Fruit fly (Drosophila melanogaster) whole organism, wandering third instar larva: ENCODE measurements around the gene Samuel.
A peak's percentile ranks its signal among the peaks of the same experiment; 100 is the strongest.

Experiments
- Abd-B ChIP-seq: fragments of >200 bp; optimal IDR thresholded peaks from 2 replicates; lab custom pipeline; 2017; ENCODE audit warnings: missing biosample characterization, missing genetic modification characterization
- CG32264 ChIP-seq: fragments of 200-800 bp; sonication (Bioruptor generic); optimal IDR thresholded peaks from 2 replicates; lab custom pipeline; 2016; ENCODE audit warnings: missing biosample characterization, missing genetic modification characterization
- CG9705 ChIP-seq: fragments of 200-800 bp; sonication (Bioruptor generic); optimal IDR thresholded peaks from 2 replicates; lab custom pipeline; 2018; ENCODE audit warnings: missing biosample characterization, mild to moderate bottlenecking, missing genetic modification characterization
- CrebA ChIP-seq: fragments of 200-800 bp; sonication (Bioruptor generic); optimal IDR thresholded peaks from 2 replicates; lab custom pipeline; 2016; ENCODE audit warnings: missing biosample characterization, mild to moderate bottlenecking, missing genetic modification characterization, borderline replicate concordance
- Dfd ChIP-seq: fragments of >200 bp; optimal IDR thresholded peaks from 2 replicates; lab custom pipeline; 2017; ENCODE audit warnings: missing biosample characterization, missing genetic modification characterization
- Dif ChIP-seq: fragments of 200-275, 200-300 bp; sonication (Bioruptor generic); optimal IDR thresholded peaks from 2 replicates; lab custom pipeline; 2018; ENCODE audit warnings: missing biosample characterization, missing genetic modification characterization; ENCODE audit not compliant: partially characterized antibody
- GATAd ChIP-seq: sonication (Bioruptor generic); optimal IDR thresholded peaks from 2 replicates; lab custom pipeline; 2016; ENCODE audit warnings: missing biosample characterization, missing genetic modification characterization
- HLH106 ChIP-seq: fragments of 200-800 bp; optimal IDR thresholded peaks from 3 replicates; lab custom pipeline; 2019; ENCODE audit warnings: missing biosample characterization, mild to moderate bottlenecking, missing genetic modification characterization, moderate library complexity
- Hnf4 ChIP-seq: fragments of 200-800 bp; sonication (Bioruptor generic); optimal IDR thresholded peaks from 2 replicates; lab custom pipeline; 2016; ENCODE audit warnings: missing biosample characterization, mild to moderate bottlenecking, missing genetic modification characterization
- Hr78 ChIP-seq: fragments of >200 bp; optimal IDR thresholded peaks from 2 replicates; lab custom pipeline; 2017; ENCODE audit warnings: missing biosample characterization, missing genetic modification characterization
- Hr83 ChIP-seq: fragments of 200-300 bp; sonication (Bioruptor generic); optimal IDR thresholded peaks from 2 replicates; lab custom pipeline; 2016; ENCODE audit warnings: missing biosample characterization, mild to moderate bottlenecking, missing genetic modification characterization, moderate library complexity; ENCODE audit not compliant: poor library complexity, severe bottlenecking
- Jra ChIP-seq: sonication (Bioruptor generic); optimal IDR thresholded peaks from 2 replicates; lab custom pipeline; 2016; ENCODE audit warnings: missing biosample characterization, missing genetic modification characterization
- Mio ChIP-seq: sonication (Bioruptor generic); optimal IDR thresholded peaks from 2 replicates; lab custom pipeline; 2016; ENCODE audit warnings: missing biosample characterization, missing genetic modification characterization
- Myc ChIP-seq: fragments of >200 bp; optimal IDR thresholded peaks from 2 replicates; lab custom pipeline; 2017
- N ChIP-seq: fragments of >200 bp; optimal IDR thresholded peaks from 2 replicates; lab custom pipeline; 2018; ENCODE audit warnings: missing biosample characterization, missing external identifiers, missing genetic modification characterization
- OdsH ChIP-seq: fragments of 200-800 bp; sonication (Bioruptor generic); optimal IDR thresholded peaks from 2 replicates; lab custom pipeline; 2016; ENCODE audit warnings: missing biosample characterization, mild to moderate bottlenecking, missing genetic modification characterization
- Rel ChIP-seq, 2 experiments: fragments of 200-800 bp; sonication (Bioruptor generic) in 1 of 2; optimal IDR thresholded peaks; 2 replicates in 1 of 2; 3 replicates in 1 of 2; lab custom pipeline; 2016 to 2019; ENCODE audit warnings: mild to moderate bottlenecking in 2 of 2, missing biosample characterization in 2 of 2, missing genetic modification characterization in 2 of 2, moderate library complexity in 1 of 2
- Sp1 ChIP-seq: fragments of 200-800 bp; sonication (Bioruptor generic); optimal IDR thresholded peaks from 3 replicates; lab custom pipeline; 2019; ENCODE audit warnings: missing biosample characterization, mild to moderate bottlenecking, missing genetic modification characterization, moderate library complexity
- Vsx2 ChIP-seq: fragments of 200-300, 225-300 bp; sonication (Bioruptor generic); optimal IDR thresholded peaks from 2 replicates; lab custom pipeline; 2018; ENCODE audit warnings: missing biosample characterization, missing genetic modification characterization; ENCODE audit not compliant: partially characterized antibody
- br ChIP-seq: fragments of 200-800 bp; sonication (Bioruptor generic); optimal IDR thresholded peaks from 2 replicates; lab custom pipeline; 2016; ENCODE audit warnings: missing biosample characterization, missing genetic modification characterization
- brk ChIP-seq: fragments of 200-800 bp; sonication (Bioruptor generic); optimal IDR thresholded peaks from 2 replicates; lab custom pipeline; 2016; ENCODE audit warnings: missing biosample characterization, mild to moderate bottlenecking, missing genetic modification characterization
- dl ChIP-seq, 2 experiments: fragments of 175-275, 200-275 bp in 1 of 2; fragments of 200-275 bp in 1 of 2; sonication (Bioruptor generic); optimal IDR thresholded peaks; lab custom pipeline; 2018; ENCODE audit warnings: mild to moderate bottlenecking in 2 of 2, missing biosample characterization in 2 of 2, missing genetic modification characterization in 2 of 2, moderate library complexity in 2 of 2; ENCODE audit not compliant: partially characterized antibody in 2 of 2, insufficient read depth in 1 of 2
- dmrt93B ChIP-seq: fragments of 200-800 bp; sonication (Bioruptor generic); optimal IDR thresholded peaks from 2 replicates; lab custom pipeline; 2018; ENCODE audit warnings: missing biosample characterization, mild to moderate bottlenecking, missing genetic modification characterization
- dsf ChIP-seq: sonication (Bioruptor generic); optimal IDR thresholded peaks from 2 replicates; lab custom pipeline; 2016; ENCODE audit warnings: missing biosample characterization, missing genetic modification characterization, borderline replicate concordance
- ey ChIP-seq: fragments of 200-800 bp; sonication (Bioruptor generic); optimal IDR thresholded peaks from 2 replicates; lab custom pipeline; 2016; ENCODE audit warnings: missing biosample characterization, missing genetic modification characterization
- foxo ChIP-seq, 2 experiments: fragments of 200-800 bp; sonication (Bioruptor generic); optimal IDR thresholded peaks; 2 replicates in 1 of 2; 3 replicates in 1 of 2; lab custom pipeline; 2016 to 2017; ENCODE audit warnings: missing biosample characterization in 2 of 2, missing genetic modification characterization in 2 of 2
- fru ChIP-seq: fragments of 200-800 bp; sonication (Bioruptor generic); optimal IDR thresholded peaks from 3 replicates; lab custom pipeline; 2016; ENCODE audit warnings: missing biosample characterization, mild to moderate bottlenecking, missing genetic modification characterization
- h ChIP-seq: fragments of 200-800 bp; sonication (Bioruptor generic); optimal IDR thresholded peaks from 3 replicates; lab custom pipeline; 2016; ENCODE audit warnings: missing biosample characterization, mild to moderate bottlenecking, missing genetic modification characterization
- jim ChIP-seq: fragments of 175-275, 200-325 bp; sonication (Bioruptor generic); optimal IDR thresholded peaks from 2 replicates; lab custom pipeline; 2016; ENCODE audit warnings: missing biosample characterization, mild to moderate bottlenecking, missing genetic modification characterization
- lola ChIP-seq: fragments of >200 bp; optimal IDR thresholded peaks from 2 replicates; lab custom pipeline; 2017; ENCODE audit warnings: missing biosample characterization, missing genetic modification characterization
- pan ChIP-seq: fragments of >200 bp; optimal IDR thresholded peaks from 2 replicates; lab custom pipeline; 2017
- psq ChIP-seq: fragments of 200-800 bp; sonication (Bioruptor generic); optimal IDR thresholded peaks from 3 replicates; lab custom pipeline; 2017; ENCODE audit warnings: missing biosample characterization, mild to moderate bottlenecking, missing genetic modification characterization, moderate library complexity
- rgr ChIP-seq: fragments of 200-800 bp; sonication (Bioruptor generic); optimal IDR thresholded peaks from 3 replicates; lab custom pipeline; 2016; ENCODE audit warnings: missing biosample characterization, mild to moderate bottlenecking, missing genetic modification characterization
- sage ChIP-seq: fragments of 200-800 bp; sonication (Bioruptor generic); optimal IDR thresholded peaks from 2 replicates; lab custom pipeline; 2016; ENCODE audit warnings: missing biosample characterization, mild to moderate bottlenecking, missing genetic modification characterization
- sv ChIP-seq: fragments of 200-800 bp; sonication (Bioruptor generic); optimal IDR thresholded peaks from 3 replicates; lab custom pipeline; 2016; ENCODE audit warnings: missing biosample characterization, missing genetic modification characterization
- tai ChIP-seq: sonication (Bioruptor generic); optimal IDR thresholded peaks from 2 replicates; lab custom pipeline; 2016; ENCODE audit warnings: missing biosample characterization, missing genetic modification characterization
- usp ChIP-seq: fragments of >200 bp; optimal IDR thresholded peaks from 2 replicates; lab custom pipeline; 2017; ENCODE audit warnings: missing biosample characterization, missing genetic modification characterization
- woc ChIP-seq: sonication (Bioruptor generic); optimal IDR thresholded peaks from 2 replicates; lab custom pipeline; 2016; ENCODE audit warnings: missing biosample characterization, mild to moderate bottlenecking, missing genetic modification characterization

Gene Samuel

DNA sequence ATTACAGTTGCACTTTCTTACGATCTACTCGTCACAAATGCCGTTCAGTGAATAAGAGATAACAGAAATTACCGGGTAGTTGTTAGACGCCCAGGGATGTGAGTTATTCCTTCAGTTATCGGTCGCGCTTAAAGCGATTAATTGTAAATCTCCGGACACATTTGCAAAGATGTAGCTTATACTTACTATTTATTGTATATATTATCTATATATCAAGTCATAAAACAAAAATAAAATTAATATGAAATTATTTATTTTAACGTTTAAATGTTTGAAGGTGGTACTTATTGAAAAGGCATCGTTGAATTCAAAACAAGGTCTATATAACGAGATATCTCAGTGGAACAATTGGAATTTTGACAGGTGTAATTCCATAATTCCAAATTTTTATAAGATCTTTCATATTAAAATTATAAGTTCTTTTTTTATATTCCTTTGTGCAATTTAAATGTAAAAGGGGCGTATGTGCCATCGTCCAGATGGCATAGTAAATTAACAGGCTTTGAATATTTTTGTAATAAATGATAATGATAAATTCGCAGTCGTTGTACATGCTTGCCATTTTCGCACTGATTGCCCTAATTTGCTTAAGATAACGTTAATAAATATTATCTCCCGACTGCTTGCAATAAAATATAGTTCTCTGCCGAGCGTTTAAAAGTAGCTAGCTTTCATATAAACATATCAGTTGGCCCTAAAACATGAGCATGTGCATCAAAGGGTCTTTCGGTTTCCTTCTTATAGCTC, 65.2 kb downstream of the Samuel start, which contains the start of the genes aub and lectin-33A:
TSS of gene aub (minus strand) at position 101 of the 747 bp plus-strand sequence.
TSS of gene lectin-33A (plus strand) at position 697 of the 747 bp plus-strand sequence.
- TF ChIP-seq Mio (GFP tag; lab: Kevin White, UChicago), result no peak
- TF ChIP-seq CG9705 (GFP tag; lab: Kevin White, UChicago), result no peak
- TF ChIP-seq OdsH, result no peak
- TF ChIP-seq Hnf4 (GFP tag; lab: Kevin White, UChicago), result no peak
- no peak for TF ChIP-seq Sp1 (GFP tag; lab: Kevin White, UChicago)
- no peak for TF ChIP-seq woc (GFP tag; lab: Kevin White, UChicago)
- TF ChIP-seq foxo (GFP tag; optimal IDR thresholded peaks at IDR 0.05; lab: Kevin White, UChicago), result no peak
- TF ChIP-seq Dfd, result no peak
- no peak for TF ChIP-seq dl (GFP tag; optimal IDR thresholded peaks at IDR 0.05; lab: Kevin White, UChicago; ENCODE audit: insufficient read depth in 1 of 2, partially characterized antibody in 2 of 2)
- no peak for TF ChIP-seq br (GFP tag; lab: Kevin White, UChicago)
- TF ChIP-seq pan (lab: Kevin White, UChicago), result no peak
- TF ChIP-seq CG32264 (GFP tag; lab: Kevin White, UChicago), result no peak
- no peak for TF ChIP-seq Myc (lab: Kevin White, UChicago)
- TF ChIP-seq sv (GFP tag; lab: Kevin White, UChicago), result no peak

DNA sequence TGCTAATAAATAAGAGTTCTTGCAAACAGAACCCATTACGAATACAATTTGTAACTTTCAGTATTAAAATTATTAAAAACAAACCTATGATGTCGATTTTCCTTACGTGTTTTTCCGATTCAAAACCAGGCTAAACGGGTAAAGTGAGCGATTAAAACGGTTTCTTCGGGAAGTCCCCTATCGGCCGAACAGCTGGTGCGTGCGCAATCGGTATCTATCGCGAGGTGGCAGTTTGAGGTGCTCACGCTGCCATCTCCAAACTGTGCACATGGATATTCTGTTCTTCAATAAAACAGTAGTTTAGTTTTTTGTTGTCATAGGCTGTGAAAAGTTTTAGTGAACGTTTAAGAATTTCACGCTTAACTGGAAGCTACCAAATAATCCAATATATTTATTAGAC, 77.6 kb downstream of the Samuel start, which contains the start of gene TTLL4A:
TSS of gene TTLL4A (plus strand) at position 240 of the 400 bp plus-strand sequence.
- TF ChIP-seq brk, result peak; percentile 58
- no peak for TF ChIP-seq CG32264 (GFP tag; lab: Kevin White, UChicago)
- TF ChIP-seq ey (GFP tag; lab: Kevin White, UChicago), result no peak
- peak; percentile 57 for TF ChIP-seq tai (GFP tag; lab: Kevin White, UChicago)
- TF ChIP-seq rgr (GFP tag; lab: Kevin White, UChicago), result no peak
- TF ChIP-seq HLH106 (tag; lab: Kevin White, UChicago), result no peak
- peak; percentile 45 for TF ChIP-seq woc (GFP tag; lab: Kevin White, UChicago)
- TF ChIP-seq Jra (GFP tag; lab: Kevin White, UChicago), result no peak
- no peak for TF ChIP-seq h (GFP tag; lab: Kevin White, UChicago)
- TF ChIP-seq Abd-B, result no peak
- TF ChIP-seq Hnf4 (GFP tag; lab: Kevin White, UChicago), result peak; percentile 68
- TF ChIP-seq dmrt93B (GFP tag; lab: Kevin White, UChicago), result no peak
- no peak for TF ChIP-seq CrebA (GFP tag; lab: Kevin White, UChicago)
- TF ChIP-seq jim (GFP tag; lab: Kevin White, UChicago), result no peak
- no peak for TF ChIP-seq fru
- TF ChIP-seq dsf (GFP tag; lab: Kevin White, UChicago), result no peak
- peak; percentile 18 for TF ChIP-seq sage (GFP tag; lab: Kevin White, UChicago)
- no peak for TF ChIP-seq foxo (GFP tag; optimal IDR thresholded peaks at IDR 0.05; lab: Kevin White, UChicago)
- no peak for TF ChIP-seq br (GFP tag; lab: Kevin White, UChicago)
- TF ChIP-seq Mio (GFP tag; lab: Kevin White, UChicago), result no peak
- no peak for TF ChIP-seq usp (GFP tag; lab: Kevin White, UChicago)
- no peak for TF ChIP-seq Hr78
- TF ChIP-seq Dfd, result no peak
- TF ChIP-seq Dif (GFP tag; lab: Kevin White, UChicago), result no peak
- TF ChIP-seq Myc (lab: Kevin White, UChicago), result peak; percentile 22
- TF ChIP-seq lola, result no peak
- TF ChIP-seq Rel (GFP tag; optimal IDR thresholded peaks at IDR 0.05; lab: Kevin White, UChicago), result no peak
- peak; percentile 100 for TF ChIP-seq Rel (tag; optimal IDR thresholded peaks at IDR 0.05; lab: Kevin White, UChicago)
- TF ChIP-seq CG9705 (GFP tag; lab: Kevin White, UChicago), result no peak
- TF ChIP-seq Vsx2, result no peak
- no peak for TF ChIP-seq psq
- no peak for TF ChIP-seq pan (lab: Kevin White, UChicago)
- TF ChIP-seq dl (GFP tag; optimal IDR thresholded peaks at IDR 0.05; lab: Kevin White, UChicago; ENCODE audit: insufficient read depth in 1 of 2, partially characterized antibody in 2 of 2), result no peak
- peak; percentile 68 for TF ChIP-seq Hr83 (GFP tag; lab: Kevin White, UChicago)
- no peak for TF ChIP-seq N (GFP tag; lab: Kevin White, UChicago)
- no peak for TF ChIP-seq GATAd
- no peak for TF ChIP-seq OdsH
- no peak for TF ChIP-seq Sp1 (GFP tag; lab: Kevin White, UChicago)
- peak; percentile 17 for TF ChIP-seq sv (GFP tag; lab: Kevin White, UChicago)
